Fruit fly (Drosophila melanogaster) whole organism, embryonic: ENCODE results near the gene fit.
A peak's percentile ranks its signal among the peaks of the same experiment; 100 is the strongest.

Experiments used
- Ada2b ChIP-seq: fragments of 200-800 bp; sonication (Bioruptor generic); IDR thresholded peaks from 2 replicates; pipeline ENCODE4 v1.3.6; 2022; ENCODE audit warnings: missing biosample characterization, missing genetic modification characterization
- BtbVII ChIP-seq: fragments of 200-800 bp; sonication (Bioruptor generic); optimal IDR thresholded peaks from 3 replicates; lab custom pipeline; 2017; ENCODE audit warnings: missing biosample characterization, mild to moderate bottlenecking, missing genetic modification characterization
- CG11456 ChIP-seq: fragments of 200-800 bp; sonication (Bioruptor generic); IDR thresholded peaks from 3 replicates; pipeline ENCODE4 v1.3.6; 2022; ENCODE audit warnings: missing biosample characterization, missing genetic modification characterization
- CG11504 ChIP-seq: fragments of 200-800 bp; sonication (Bioruptor generic); optimal IDR thresholded peaks from 3 replicates; lab custom pipeline; 2019; ENCODE audit warnings: missing biosample characterization, mild to moderate bottlenecking, missing genetic modification characterization, moderate library complexity
- CG14965 ChIP-seq: fragments of 200-800 bp; sonication (Bioruptor generic); optimal IDR thresholded peaks from 2 replicates; lab custom pipeline; 2016; ENCODE audit warnings: missing biosample characterization, missing genetic modification characterization, borderline replicate concordance
- CG15011 ChIP-seq: fragments of 200-800 bp; sonication (Bioruptor generic); optimal IDR thresholded peaks from 3 replicates; lab custom pipeline; 2018; ENCODE audit warnings: missing biosample characterization, mild to moderate bottlenecking, missing genetic modification characterization
- CG17359 ChIP-seq: fragments of 200-800 bp; sonication (Bioruptor generic); optimal IDR thresholded peaks from 3 replicates; lab custom pipeline; 2018; ENCODE audit warnings: missing biosample characterization, mild to moderate bottlenecking, missing genetic modification characterization, moderate library complexity
- CG2202 ChIP-seq: fragments of 200-800 bp; sonication (Bioruptor generic); optimal IDR thresholded peaks from 2 replicates; lab custom pipeline; 2018; ENCODE audit warnings: missing biosample characterization, mild to moderate bottlenecking, missing genetic modification characterization
- CG42726 ChIP-seq: fragments of 200-800 bp; sonication (Bioruptor generic); IDR thresholded peaks from 2 replicates; pipeline ENCODE4 v1.3.6; 2022; ENCODE audit warnings: missing biosample characterization, missing genetic modification characterization; ENCODE audit not compliant: partially characterized antibody
- CG4820 ChIP-seq: fragments of 200-800 bp; sonication (Bioruptor generic); optimal IDR thresholded peaks from 3 replicates; lab custom pipeline; 2016; ENCODE audit warnings: missing biosample characterization, missing genetic modification characterization
- CG5245 ChIP-seq: fragments of 200-800 bp; sonication (Bioruptor generic); optimal IDR thresholded peaks from 3 replicates; lab custom pipeline; 2016; ENCODE audit warnings: missing biosample characterization, missing genetic modification characterization
- CG6791 ChIP-seq: fragments of 200-800 bp; sonication (Bioruptor generic); IDR thresholded peaks from 3 replicates; pipeline ENCODE4 v1.3.6; 2022; ENCODE audit warnings: missing biosample characterization, missing genetic modification characterization; ENCODE audit not compliant: partially characterized antibody
- CG7963 ChIP-seq: fragments of 200-800 bp; sonication (Bioruptor generic); IDR thresholded peaks from 3 replicates; pipeline ENCODE4 v1.3.6; 2022; ENCODE audit warnings: missing biosample characterization, missing genetic modification characterization; ENCODE audit not compliant: partially characterized antibody
- CG8281 ChIP-seq: fragments of 200-800 bp; sonication (Bioruptor generic); optimal IDR thresholded peaks from 2 replicates; lab custom pipeline; 2018; ENCODE audit warnings: missing biosample characterization, mild to moderate bottlenecking, missing genetic modification characterization, moderate library complexity
- CG9817 ChIP-seq: fragments of 200-800 bp; sonication (Bioruptor generic); optimal IDR thresholded peaks from 2 replicates; lab custom pipeline; 2018; ENCODE audit warnings: missing biosample characterization, mild to moderate bottlenecking, missing genetic modification characterization, moderate library complexity
- CTCF ChIP-seq: fragments of 200-800 bp; sonication (Bioruptor generic); optimal IDR thresholded peaks from 2 replicates; lab custom pipeline; 2017; ENCODE audit warnings: missing biosample characterization, mild to moderate bottlenecking, missing genetic modification characterization, moderate library complexity
- Drgx ChIP-seq: fragments of 200-800 bp; sonication (Bioruptor generic); IDR thresholded peaks from 2 replicates; pipeline ENCODE4 v1.3.6; 2022; ENCODE audit warnings: missing biosample characterization, missing genetic modification characterization
- Ets97D ChIP-seq: fragments of 200-800 bp; sonication (Bioruptor generic); optimal IDR thresholded peaks from 3 replicates; lab custom pipeline; 2016; ENCODE audit warnings: missing biosample characterization, missing genetic modification characterization
- GATAe ChIP-seq: fragments of 200-800 bp; sonication (Bioruptor generic); conservative IDR thresholded peaks from 2 replicates; pipeline ENCODE4 v1.3.6; 2022; ENCODE audit warnings: missing biosample characterization, missing genetic modification characterization
- Gsc ChIP-seq: fragments of 200-800 bp; sonication (Bioruptor generic); IDR thresholded peaks from 2 replicates; pipeline ENCODE4 v1.3.6; 2022; ENCODE audit warnings: missing biosample characterization, missing genetic modification characterization
- Hr78 ChIP-seq, 2 experiments: fragments of 200-800 bp in 1 of 2; fragments of >200 bp in 1 of 2; sonication (Bioruptor generic) in 1 of 2; optimal IDR thresholded peaks; 2 replicates each; lab custom pipeline; 2017 to 2019; ENCODE audit warnings: missing biosample characterization in 2 of 2, missing genetic modification characterization in 2 of 2, mild to moderate bottlenecking in 1 of 2, moderate library complexity in 1 of 2
- Med ChIP-seq: fragments of 200-800 bp; sonication (Bioruptor generic); peaks from one replicate; lab custom pipeline; 2016; ENCODE audit warnings: missing biosample characterization, missing genetic modification characterization, mild to moderate bottlenecking, inconsistent platforms, moderate library complexity
- Myb ChIP-seq: fragments of 200-800 bp; sonication (Bioruptor generic); optimal IDR thresholded peaks from 2 replicates; lab custom pipeline; 2016; ENCODE audit warnings: missing biosample characterization, missing genetic modification characterization
- Nf-YB ChIP-seq: fragments of 200-800 bp; sonication (Bioruptor generic); optimal IDR thresholded peaks from 3 replicates; lab custom pipeline; 2019; ENCODE audit warnings: missing biosample characterization, mild to moderate bottlenecking, missing genetic modification characterization, moderate library complexity
- Ptx1 ChIP-seq: fragments of 200-800 bp; sonication (Bioruptor generic); IDR thresholded peaks from 2 replicates; pipeline ENCODE4 v1.3.6; 2022; ENCODE audit warnings: missing biosample characterization, missing genetic modification characterization
- Sry-δ ChIP-seq: fragments of 200-800 bp; sonication (Bioruptor generic); optimal IDR thresholded peaks from 2 replicates; lab custom pipeline; 2016; ENCODE audit warnings: missing biosample characterization, missing genetic modification characterization
- ash1 ChIP-seq: fragments of 200-800 bp; sonication (Bioruptor generic); optimal IDR thresholded peaks from 2 replicates; lab custom pipeline; 2018; ENCODE audit warnings: missing biosample characterization, mild to moderate bottlenecking, missing genetic modification characterization
- bsh ChIP-seq, 2 experiments: fragments of 200-800 bp; sonication (Bioruptor generic); optimal IDR thresholded peaks; 2 replicates each; lab custom pipeline; 2017 to 2018; ENCODE audit warnings: mild to moderate bottlenecking in 2 of 2, missing biosample characterization in 2 of 2, missing genetic modification characterization in 2 of 2, moderate library complexity in 1 of 2
- cg ChIP-seq: fragments of 200-800 bp; sonication (Bioruptor generic); optimal IDR thresholded peaks from 3 replicates; lab custom pipeline; 2019; ENCODE audit warnings: missing biosample characterization, mild to moderate bottlenecking, missing genetic modification characterization, moderate library complexity
- ci ChIP-seq: fragments of 200-800 bp; sonication (Bioruptor generic); IDR thresholded peaks from 3 replicates; pipeline ENCODE4 v1.3.6; 2022; ENCODE audit warnings: missing biosample characterization, missing genetic modification characterization
- eyg ChIP-seq: fragments of 200-800 bp; sonication (Bioruptor generic); optimal IDR thresholded peaks from 3 replicates; lab custom pipeline; 2016; ENCODE audit warnings: missing biosample characterization, missing genetic modification characterization
- fru ChIP-seq: fragments of >200 bp; optimal IDR thresholded peaks from 2 replicates; lab custom pipeline; 2017
- inv ChIP-seq: fragments of 200-800 bp; sonication (Bioruptor generic); IDR thresholded peaks from 2 replicates; pipeline ENCODE4 v1.3.6; 2022; ENCODE audit warnings: missing biosample characterization, missing genetic modification characterization; ENCODE audit not compliant: partially characterized antibody
- kah ChIP-seq: fragments of 200-800 bp; sonication (Bioruptor generic); optimal IDR thresholded peaks from 2 replicates; lab custom pipeline; 2018; ENCODE audit warnings: missing biosample characterization, mild to moderate bottlenecking, missing genetic modification characterization
- kay ChIP-seq: fragments of 200-800 bp; sonication (Bioruptor generic); optimal IDR thresholded peaks from 2 replicates; lab custom pipeline; 2016; ENCODE audit warnings: missing biosample characterization, missing genetic modification characterization
- nerfin-2 ChIP-seq: fragments of 200-800 bp; sonication (Bioruptor generic); IDR thresholded peaks from 2 replicates; pipeline ENCODE4 v1.3.6; 2022; ENCODE audit warnings: missing biosample characterization, missing genetic modification characterization; ENCODE audit not compliant: partially characterized antibody
- otp ChIP-seq: fragments of 200-800 bp; sonication (Bioruptor generic); IDR thresholded peaks from 3 replicates; pipeline ENCODE4, ENCODE4 v1.3.6; 2022; ENCODE audit warnings: missing biosample characterization, missing genetic modification characterization
- p53 ChIP-seq: fragments of 200-800 bp; sonication (Bioruptor generic); optimal IDR thresholded peaks from 2 replicates; lab custom pipeline; 2016; ENCODE audit warnings: missing biosample characterization, missing genetic modification characterization
- peb ChIP-seq: fragments of 200-800 bp; sonication (Bioruptor generic); IDR thresholded peaks from 2 replicates; pipeline ENCODE4 v1.3.6; 2022; ENCODE audit warnings: missing biosample characterization, missing genetic modification characterization
- pita ChIP-seq: fragments of 200-800 bp; sonication (Bioruptor generic); optimal IDR thresholded peaks from 2 replicates; lab custom pipeline; 2017; ENCODE audit warnings: missing biosample characterization, mild to moderate bottlenecking, missing genetic modification characterization
- tio ChIP-seq: fragments of 200-800 bp; sonication (Bioruptor generic); optimal IDR thresholded peaks from 2 replicates; lab custom pipeline; 2017; ENCODE audit warnings: missing biosample characterization, missing genetic modification characterization, inconsistent platforms

The fit gene

DNA sequence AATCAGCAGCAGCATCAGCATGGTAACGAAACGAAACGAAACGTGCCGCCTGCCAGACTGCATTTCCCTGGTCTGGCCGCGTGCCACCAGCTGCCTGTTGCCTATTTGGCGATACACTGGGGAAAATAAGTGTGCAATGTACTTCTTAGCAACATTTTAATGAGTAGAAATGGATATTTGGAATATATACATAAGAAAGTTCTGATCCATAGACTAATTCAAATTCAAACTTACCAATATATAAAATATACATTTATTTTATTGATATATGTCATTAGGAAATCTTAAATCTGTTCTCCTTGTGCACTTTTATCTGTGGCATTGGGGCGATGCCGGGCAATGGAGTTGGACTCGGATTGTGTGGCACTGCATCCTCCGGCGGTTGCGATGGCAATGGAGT is 9.7 kb upstream of the fit start (continued):
- TF ChIP-seq CG14965 (GFP tag; lab: Kevin White, UChicago) (no peak), kah (GFP tag; lab: Kevin White, UChicago) (no peak), cg (GFP tag; lab: Kevin White, UChicago) (no peak), bsh (GFP tag; optimal IDR thresholded peaks at IDR 0.05; lab: Kevin White, UChicago) (peak; percentile 9 to 75)
- TF ChIP-seq, all 482 proteins: peak for 7

DNA sequence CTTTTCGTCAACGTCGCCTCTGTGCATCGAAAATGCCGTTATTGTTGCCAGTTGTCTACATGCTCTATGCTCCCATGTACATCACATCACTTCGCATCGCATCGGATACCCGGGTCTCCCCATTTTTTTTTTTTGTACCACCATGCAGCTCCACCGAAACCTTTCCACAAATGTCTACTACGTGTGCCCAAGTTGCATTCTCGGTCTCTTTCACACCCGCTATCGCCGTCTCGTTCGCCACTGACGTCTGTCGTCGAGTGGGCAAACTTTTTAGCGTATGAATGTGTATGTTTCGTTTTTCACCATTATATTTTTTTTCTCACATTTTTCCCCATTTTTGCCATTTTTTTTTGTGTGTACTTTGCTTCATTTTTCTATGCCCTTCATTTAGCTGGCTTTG is 8.2 kb upstream of the fit start:
- no peak for TF ChIP-seq Gsc (GFP tag; lab: Robert Waterston, UW)

DNA sequence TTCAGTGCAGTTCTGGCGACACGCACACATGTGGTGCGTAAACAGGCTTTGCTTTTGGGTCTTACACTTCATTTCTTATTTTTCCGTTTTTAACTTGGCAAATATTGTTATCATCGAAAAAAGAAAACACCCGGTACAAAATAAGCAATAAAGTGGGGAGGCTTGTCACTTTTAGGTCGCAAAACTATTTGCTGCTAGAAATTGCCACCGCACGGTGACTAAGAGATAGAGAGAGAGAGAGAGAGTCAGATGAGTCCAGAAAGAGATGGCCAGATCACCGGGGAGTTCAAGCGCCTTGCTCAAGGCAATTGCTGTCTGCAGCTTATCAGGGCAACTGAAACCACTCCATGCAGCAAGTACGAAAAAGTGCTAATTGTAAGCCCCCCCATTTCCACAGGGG is 6.5 kb upstream of the fit start:
- TF ChIP-seq Drgx, result peak; percentile 26; the same call in 1 of the 2 replicates
- no peak for TF ChIP-seq pita (GFP tag; lab: Kevin White, UChicago)

DNA sequence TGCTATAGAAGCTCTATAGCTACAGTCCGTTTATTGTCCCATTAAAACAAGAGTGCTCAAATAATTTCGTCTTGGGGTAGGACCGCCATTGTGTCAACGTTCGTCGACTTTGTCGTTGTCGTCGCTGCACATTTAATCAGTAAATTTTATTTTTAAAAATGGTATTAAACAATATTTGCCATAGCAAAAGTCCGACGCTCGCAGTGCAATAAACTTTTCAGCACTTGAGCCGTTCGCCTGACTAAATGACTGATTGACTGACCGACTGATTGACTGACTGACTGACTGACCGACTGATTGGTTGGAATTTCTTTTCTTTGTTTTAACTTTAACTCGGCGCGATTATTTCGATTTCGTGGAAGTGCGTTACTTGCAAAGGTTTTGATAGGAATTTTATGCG is 5.7 kb upstream of the fit start:
- TF ChIP-seq CG8281, result peak; percentile 83
- no peak for TF ChIP-seq BtbVII (GFP tag; lab: Kevin White, UChicago)

DNA sequence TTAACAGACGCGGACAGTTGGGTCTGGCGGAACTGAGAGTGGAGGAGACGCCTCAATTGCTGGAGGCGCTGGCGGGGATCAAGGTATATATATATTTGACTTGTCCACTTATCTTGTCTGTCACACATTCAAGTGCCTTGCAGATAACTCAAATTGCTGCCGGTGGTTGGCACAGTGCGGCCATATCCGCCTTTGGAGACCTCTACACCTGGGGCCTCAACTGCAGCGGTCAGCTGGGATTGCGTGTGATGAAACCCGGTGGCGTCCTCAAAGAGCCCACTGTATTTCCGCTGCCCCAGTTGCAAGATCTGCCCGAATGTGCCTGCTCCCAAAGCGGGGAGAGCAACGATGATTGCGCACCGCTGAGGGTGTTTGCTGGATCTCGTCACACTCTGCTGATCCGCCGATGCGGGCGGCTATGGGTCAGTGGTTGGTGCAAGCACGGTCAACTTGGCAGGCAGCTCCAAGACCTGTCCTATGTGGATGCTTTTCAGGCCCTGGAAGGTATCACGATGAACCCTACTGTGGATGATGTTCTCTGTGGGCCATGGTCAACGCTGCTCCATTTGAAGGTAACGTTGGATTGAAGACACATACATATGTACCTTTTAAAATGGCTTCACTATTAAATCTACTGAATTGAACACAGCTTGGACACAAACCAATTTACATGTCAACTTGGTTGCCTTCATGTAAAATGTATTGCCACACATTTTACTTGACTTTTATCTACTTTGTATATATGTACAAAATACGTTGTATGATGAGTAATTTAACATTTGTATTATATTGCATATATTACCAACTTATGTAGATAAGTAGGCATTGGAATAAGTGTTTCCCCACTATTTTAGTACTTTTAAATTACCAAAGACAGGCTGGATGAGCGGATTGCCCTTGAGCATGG is 4.7 kb upstream of the fit start, which contains the start of gene CG43844:
Gene CG43844, plus strand, starts transcription at position 844 of the 907 bp plus-strand sequence.
- TF ChIP-seq Ptx1 (GFP tag; lab: Robert Waterston, UW) (no peak), Nf-YB (GFP tag; lab: Kevin White, UChicago) (no peak), CG6791 (peak; percentile 70; the same call in 2 of the 3 replicates), CG11456 (GFP tag; lab: Robert Waterston, UW) (0 out of 3 replicates have a peak, but pooled peaks have one; percentile 47), otp (GFP tag; lab: Robert Waterston, UW) (no peak), CTCF (GFP tag; lab: Kevin White, UChicago) (peak; percentile 84), eyg (no peak), CG9817 (no peak), CG4820 (GFP tag; lab: Kevin White, UChicago) (no peak), CG7963 (GFP tag; lab: Robert Waterston, UW) (peak; percentile 34; the same call in 1 of the 3 replicates), Ada2b (no peak), CG42726 (GFP tag; lab: Robert Waterston, UW) (no peak; the same call in 1 of the 2 replicates), CG17359 (tag; lab: Kevin White, UChicago) (no peak), Sry-δ (GFP tag; lab: Kevin White, UChicago) (peak; percentile 2), GATAe (no peak), p53 (GFP tag; lab: Kevin White, UChicago) (no peak), ash1 (GFP tag; lab: Kevin White, UChicago) (no peak), peb (GFP tag; lab: Robert Waterston, UW) (no peak), tio (no peak), CG2202 (tag; lab: Kevin White, UChicago) (no peak), kay (GFP tag; lab: Kevin White, UChicago) (peak; percentile 44), CG11504 (tag; lab: Kevin White, UChicago) (peak; percentile 20), CG15011 (GFP tag; lab: Kevin White, UChicago) (no peak), Hr78 (GFP tag; optimal IDR thresholded peaks at IDR 0.05; lab: Kevin White, UChicago) (peak in 1 of 2 experiments; percentile 65), nerfin-2 (GFP tag; lab: Robert Waterston, UW) (peak; percentile 53; the same call in 1 of the 2 replicates), Ets97D (GFP tag; lab: Kevin White, UChicago) (peak; percentile 3), fru (lab: Kevin White, UChicago) (no peak), Med (GFP tag; lab: Kevin White, UChicago) (peak; percentile 58), inv (GFP tag; lab: Robert Waterston, UW) (peak; percentile 52; the same call in 1 of the 2 replicates), ci (GFP tag; lab: Robert Waterston, UW) (0 out of 3 replicates have a peak, but pooled peaks have one; percentile 42), CG5245 (GFP tag; lab: Kevin White, UChicago) (no peak), Myb (no peak)
